Fruit fly (Drosophila melanogaster) whole organism, embryonic: ENCODE measurements around the gene CG15506.

Source experiments
- ATbp ChIP-seq: fragments of 200-800 bp; sonication (Bioruptor generic); optimal IDR thresholded peaks from 2 replicates; lab custom pipeline; 2017; ENCODE audit warnings: missing biosample characterization, mild to moderate bottlenecking, missing genetic modification characterization, missing genetic modification reagents
- Aef1 ChIP-seq: fragments of 200-800 bp; sonication (Bioruptor generic); IDR thresholded peaks from 3 replicates; pipeline ENCODE4 v1.3.6; 2022; ENCODE audit warnings: missing biosample characterization, missing genetic modification characterization
- Blimp-1 ChIP-seq: fragments of 200-800 bp; sonication (Bioruptor generic); optimal IDR thresholded peaks from 3 replicates; lab custom pipeline; 2018; ENCODE audit warnings: missing biosample characterization, missing genetic modification characterization, mild to moderate bottlenecking, moderate library complexity, missing genetic modification reagents
- CG11085 ChIP-seq: fragments of 200-800 bp; sonication (Bioruptor generic); IDR thresholded peaks from 2 replicates; pipeline ENCODE4 v1.3.6; 2022; ENCODE audit warnings: missing biosample characterization, missing genetic modification characterization
- CG11504 ChIP-seq: fragments of 200-800 bp; sonication (Bioruptor generic); optimal IDR thresholded peaks from 3 replicates; lab custom pipeline; 2019; ENCODE audit warnings: missing biosample characterization, mild to moderate bottlenecking, missing genetic modification characterization, moderate library complexity
- CG11695 ChIP-seq: fragments of 200-800 bp; sonication (Bioruptor generic); IDR thresholded peaks from 3 replicates; pipeline ENCODE4 v1.3.6; 2022; ENCODE audit warnings: missing biosample characterization, missing genetic modification characterization
- CG11696 ChIP-seq: fragments of 200-800 bp; sonication (Bioruptor generic); IDR thresholded peaks from 2 replicates; pipeline ENCODE4 v1.3.6; 2022; ENCODE audit warnings: missing biosample characterization, missing genetic modification characterization
- CG12236 ChIP-seq: fragments of 200-800 bp; sonication (Bioruptor generic); optimal IDR thresholded peaks from 2 replicates; lab custom pipeline; 2016; ENCODE audit warnings: missing biosample characterization, missing genetic modification characterization
- CG14014 ChIP-seq: fragments of 200-800 bp; sonication (Bioruptor generic); IDR thresholded peaks from 2 replicates; pipeline ENCODE4 v1.3.6; 2022; ENCODE audit warnings: missing biosample characterization, missing genetic modification characterization
- CG15601 ChIP-seq: fragments of 200-800 bp; sonication (Bioruptor generic); optimal IDR thresholded peaks from 3 replicates; lab custom pipeline; 2019; ENCODE audit warnings: missing biosample characterization, mild to moderate bottlenecking, missing genetic modification characterization, moderate library complexity
- CG16863 ChIP-seq: fragments of 200-800 bp; sonication (Bioruptor generic); optimal IDR thresholded peaks from 3 replicates; lab custom pipeline; 2016; ENCODE audit warnings: missing biosample characterization, missing genetic modification characterization
- CG17328 ChIP-seq: fragments of 200-800 bp; sonication (Bioruptor generic); IDR thresholded peaks from 2 replicates; pipeline ENCODE4 v1.3.6; 2022; ENCODE audit warnings: missing biosample characterization, missing genetic modification characterization
- CG17361 ChIP-seq: fragments of 200-800 bp; sonication (Bioruptor generic); IDR thresholded peaks from 3 replicates; pipeline ENCODE4 v1.3.6; 2022; ENCODE audit warnings: missing biosample characterization, missing genetic modification characterization
- CG17829 ChIP-seq: fragments of 200-800 bp; optimal IDR thresholded peaks from 2 replicates; lab custom pipeline; 2019; ENCODE audit warnings: missing biosample characterization, mild to moderate bottlenecking, missing genetic modification characterization, moderate library complexity
- CG17912 ChIP-seq: fragments of 200-800 bp; sonication (Bioruptor generic); optimal IDR thresholded peaks from 2 replicates; lab custom pipeline; 2018; ENCODE audit warnings: missing biosample characterization, mild to moderate bottlenecking, missing genetic modification characterization
- CG2712 ChIP-seq: fragments of 200-800 bp; optimal IDR thresholded peaks from 3 replicates; lab custom pipeline; 2019; ENCODE audit warnings: missing biosample characterization, mild to moderate bottlenecking, missing genetic modification characterization, moderate library complexity
- CG2875 ChIP-seq: fragments of 200-800 bp; sonication (Bioruptor generic); optimal IDR thresholded peaks from 2 replicates; lab custom pipeline; 2017; ENCODE audit warnings: missing biosample characterization, mild to moderate bottlenecking, missing genetic modification characterization, missing genetic modification reagents
- CG30403 ChIP-seq: fragments of 200-800 bp; sonication (Bioruptor generic); optimal IDR thresholded peaks from 3 replicates; lab custom pipeline; 2016; ENCODE audit warnings: missing biosample characterization, missing genetic modification characterization
- CG32772 ChIP-seq: fragments of 200-800 bp; sonication (Bioruptor generic); IDR thresholded peaks from 2 replicates; pipeline ENCODE4 v1.3.6; 2022; ENCODE audit warnings: missing biosample characterization, missing genetic modification characterization
- CG6272 ChIP-seq: fragments of 200-800 bp; sonication (Bioruptor generic); IDR thresholded peaks from 2 replicates; pipeline ENCODE4 v1.3.6; 2022; ENCODE audit warnings: missing biosample characterization, missing genetic modification characterization
- CG9727 ChIP-seq: fragments of 200-800 bp; sonication (Bioruptor generic); optimal IDR thresholded peaks from 3 replicates; lab custom pipeline; 2017; ENCODE audit warnings: missing biosample characterization, mild to moderate bottlenecking, missing genetic modification characterization
- Camta ChIP-seq: fragments of 200-800 bp; sonication (Bioruptor generic); optimal IDR thresholded peaks from 2 replicates; lab custom pipeline; 2016; ENCODE audit warnings: missing biosample characterization, missing genetic modification characterization
- Gsc ChIP-seq: fragments of 200-800 bp; sonication (Bioruptor generic); IDR thresholded peaks from 2 replicates; pipeline ENCODE4 v1.3.6; 2022; ENCODE audit warnings: missing biosample characterization, missing genetic modification characterization
- Hr78 ChIP-seq, 2 experiments: fragments of 200-800 bp in 1 of 2; fragments of >200 bp in 1 of 2; sonication (Bioruptor generic) in 1 of 2; optimal IDR thresholded peaks; 2 replicates each; lab custom pipeline; 2017 to 2019; ENCODE audit warnings: missing biosample characterization in 2 of 2, missing genetic modification characterization in 2 of 2, mild to moderate bottlenecking in 1 of 2, moderate library complexity in 1 of 2
- Med ChIP-seq: fragments of 200-800 bp; sonication (Bioruptor generic); peaks from one replicate; lab custom pipeline; 2016; ENCODE audit warnings: missing biosample characterization, missing genetic modification characterization, mild to moderate bottlenecking, inconsistent platforms, moderate library complexity
- Optix ChIP-seq: fragments of 200-800 bp; sonication (Bioruptor generic); IDR thresholded peaks from 3 replicates; pipeline ENCODE4 v1.3.6; 2022; ENCODE audit warnings: missing biosample characterization, missing genetic modification characterization
- Pdp1 ChIP-seq, 2 experiments: fragments of 200-800 bp; sonication (Bioruptor generic); optimal IDR thresholded peaks; 3 replicates each; lab custom pipeline; 2016; ENCODE audit warnings: missing biosample characterization in 2 of 2, missing genetic modification characterization in 2 of 2, mild to moderate bottlenecking in 1 of 2, moderate library complexity in 1 of 2
- Trl ChIP-seq, 3 experiments: fragments of >200 bp in 2 of 3; fragments of 200-800 bp in 1 of 3; sonication (Bioruptor generic) in 1 of 3; optimal IDR thresholded peaks; 2 replicates in 1 of 3; 3 replicates in 2 of 3; lab custom pipeline; 2016 to 2017; ENCODE audit warnings: missing biosample characterization in 1 of 3, missing genetic modification characterization in 1 of 3
- Xbp1 ChIP-seq: fragments of 200-800 bp; sonication (Bioruptor generic); optimal IDR thresholded peaks from 3 replicates; lab custom pipeline; 2016; ENCODE audit warnings: missing biosample characterization, mild to moderate bottlenecking, missing genetic modification characterization
- bab2 ChIP-seq: fragments of 200-800 bp; sonication (Bioruptor generic); optimal IDR thresholded peaks from 2 replicates; lab custom pipeline; 2016; ENCODE audit warnings: missing biosample characterization, missing genetic modification characterization
- br ChIP-seq: fragments of >200 bp; optimal IDR thresholded peaks from 2 replicates; lab custom pipeline; 2017
- crol ChIP-seq: fragments of 200-800 bp; sonication (Bioruptor generic); IDR thresholded peaks from 2 replicates; pipeline ENCODE4 v1.3.6; 2022; ENCODE audit warnings: missing biosample characterization, missing genetic modification characterization
- gcm ChIP-seq: fragments of 200-800 bp; sonication (Bioruptor generic); optimal IDR thresholded peaks from 2 replicates; lab custom pipeline; 2019; ENCODE audit warnings: missing biosample characterization, mild to moderate bottlenecking, missing genetic modification characterization, moderate library complexity
- h ChIP-seq: fragments of >200 bp; optimal IDR thresholded peaks from 2 replicates; lab custom pipeline; 2017
- jumu ChIP-seq: fragments of 200-800 bp; sonication (Bioruptor generic); optimal IDR thresholded peaks from 3 replicates; lab custom pipeline; 2016; ENCODE audit warnings: missing biosample characterization, missing genetic modification characterization
- org-1 ChIP-seq: fragments of 200-800 bp; sonication (Bioruptor generic); optimal IDR thresholded peaks from 2 replicates; lab custom pipeline; 2017; ENCODE audit warnings: missing biosample characterization, missing genetic modification characterization
- otp ChIP-seq: fragments of 200-800 bp; sonication (Bioruptor generic); IDR thresholded peaks from 3 replicates; pipeline ENCODE4, ENCODE4 v1.3.6; 2022; ENCODE audit warnings: missing biosample characterization, missing genetic modification characterization
- pb ChIP-seq: fragments of 200-800 bp; sonication (Bioruptor generic); optimal IDR thresholded peaks from 3 replicates; lab custom pipeline; 2016; ENCODE audit warnings: missing biosample characterization, missing genetic modification characterization
- peb ChIP-seq: fragments of 200-800 bp; sonication (Bioruptor generic); IDR thresholded peaks from 2 replicates; pipeline ENCODE4 v1.3.6; 2022; ENCODE audit warnings: missing biosample characterization, missing genetic modification characterization
- ranshi ChIP-seq: fragments of 200-800 bp; sonication (Bioruptor generic); IDR thresholded peaks from 2 replicates; pipeline ENCODE4 v1.3.6; 2022; ENCODE audit warnings: missing biosample characterization, missing genetic modification characterization
- sens ChIP-seq: fragments of 200-800 bp; sonication (Bioruptor generic); peaks from one replicate; lab custom pipeline; 2016; ENCODE audit warnings: missing biosample characterization, missing genetic modification characterization
- sens-2 ChIP-seq: fragments of 200-800 bp; sonication (Bioruptor generic); IDR thresholded peaks from 2 replicates; pipeline ENCODE4 v1.3.6; 2022; ENCODE audit warnings: missing biosample characterization, missing genetic modification characterization
- so ChIP-seq: fragments of 200-800 bp; sonication (Bioruptor generic); IDR thresholded peaks from 3 replicates; pipeline ENCODE4 v1.3.6; 2022; ENCODE audit warnings: missing biosample characterization, missing genetic modification characterization
- stc ChIP-seq: fragments of 200-800 bp; sonication (Bioruptor generic); IDR thresholded peaks from 2 replicates; pipeline ENCODE4 v1.3.6; 2022; ENCODE audit warnings: missing biosample characterization, missing genetic modification characterization
- tio ChIP-seq: fragments of 200-800 bp; sonication (Bioruptor generic); optimal IDR thresholded peaks from 2 replicates; lab custom pipeline; 2017; ENCODE audit warnings: missing biosample characterization, missing genetic modification characterization, inconsistent platforms
- twi ChIP-seq: fragments of 200-800 bp; optimal IDR thresholded peaks from 2 replicates; lab custom pipeline; 2019; ENCODE audit warnings: missing biosample characterization, mild to moderate bottlenecking, missing genetic modification characterization, moderate library complexity
- tx ChIP-seq: fragments of 200-800 bp; sonication (Bioruptor generic); optimal IDR thresholded peaks from 2 replicates; lab custom pipeline; 2016; ENCODE audit warnings: missing biosample characterization, missing genetic modification characterization
- unpg ChIP-seq: fragments of 200-800 bp; sonication (Bioruptor generic); optimal IDR thresholded peaks from 3 replicates; lab custom pipeline; 2018; ENCODE audit warnings: missing biosample characterization, mild to moderate bottlenecking, missing genetic modification characterization, moderate library complexity
- usp ChIP-seq: fragments of >200 bp; optimal IDR thresholded peaks from 2 replicates; lab custom pipeline; 2017; ENCODE audit warnings: missing biosample characterization, missing genetic modification characterization
- vvl ChIP-seq: fragments of 200-800 bp; sonication (Bioruptor generic); IDR thresholded peaks from 2 replicates; pipeline ENCODE4 v1.3.6; 2022; ENCODE audit warnings: missing biosample characterization, missing genetic modification characterization
- wor ChIP-seq: fragments of 200-800 bp; sonication (Bioruptor generic); IDR thresholded peaks from 2 replicates; pipeline ENCODE4 v1.3.6; 2022; ENCODE audit warnings: missing biosample characterization, missing genetic modification characterization
- zf30C ChIP-seq: fragments of 200-800 bp; sonication (Bioruptor generic); optimal IDR thresholded peaks from 3 replicates; lab custom pipeline; 2018; ENCODE audit warnings: missing biosample characterization, mild to moderate bottlenecking, missing genetic modification characterization

Gene CG15506

DNA sequence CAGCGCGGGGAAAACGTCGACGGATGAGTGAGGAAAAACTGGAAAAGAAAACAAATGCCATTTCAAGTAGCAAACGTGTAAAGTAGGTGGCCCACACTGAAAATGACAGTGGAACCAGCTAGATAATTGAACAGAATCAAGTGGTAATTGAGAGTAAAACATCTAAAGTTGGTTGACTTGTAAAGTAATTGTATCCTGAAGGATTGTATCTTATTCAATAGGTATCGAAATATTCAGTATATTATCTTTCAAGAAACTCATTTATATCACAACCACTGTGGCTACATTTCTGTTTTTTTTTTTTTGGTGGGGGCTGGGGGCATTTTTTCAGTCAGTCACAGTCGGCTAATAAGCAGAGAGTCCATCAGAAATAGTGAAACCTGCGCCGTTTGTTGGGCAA lies 19.2 kb upstream of the CG15506 start (continued):
- TF ChIP-seq bab2 (GFP tag; lab: Kevin White, UChicago) (peak; percentile 37), Pdp1 (GFP tag; optimal IDR thresholded peaks at IDR 0.05; lab: Kevin White, UChicago) (peak in 1 of 2 experiments; percentile 44), sens-2 (GFP tag; lab: Robert Waterston, UW) (peak; percentile 62; the same call in 1 of the 2 replicates), tx (GFP tag; lab: Kevin White, UChicago) (no peak), zf30C (GFP tag; lab: Kevin White, UChicago) (no peak), jumu (peak; percentile 46), CG11696 (GFP tag; lab: Robert Waterston, UW) (0 out of 2 replicates have a peak, but pooled peaks have one; percentile 36), stc (GFP tag; lab: Robert Waterston, UW) (peak; percentile 77), CG9727 (GFP tag; lab: Kevin White, UChicago) (peak; percentile 25), vvl (GFP tag; lab: Robert Waterston, UW) (peak; percentile 86), h (lab: Kevin White, UChicago) (no peak), sens (peak; percentile 83), Gsc (GFP tag; lab: Robert Waterston, UW) (peak; percentile 27; the same call in 1 of the 2 replicates), Camta (GFP tag; lab: Kevin White, UChicago) (peak; percentile 46), CG15601 (tag; lab: Kevin White, UChicago) (no peak), CG30403 (GFP tag; lab: Kevin White, UChicago) (peak; percentile 38), ATbp (GFP tag; lab: Kevin White, UChicago) (peak; percentile 57), br (lab: Kevin White, UChicago) (no peak), gcm (GFP tag; lab: Kevin White, UChicago) (peak; percentile 4), CG2875 (GFP tag; lab: Kevin White, UChicago) (peak; percentile 28), peb (GFP tag; lab: Robert Waterston, UW) (peak; percentile 51), CG17829 (tag; lab: Kevin White, UChicago) (peak; percentile 59), Aef1 (peak; percentile 32; the same call in 1 of the 3 replicates), Blimp-1 (GFP tag; lab: Kevin White, UChicago) (peak; percentile 22), CG32772 (GFP tag; lab: Robert Waterston, UW) (peak; percentile 70), unpg (peak; percentile 67), CG12236 (GFP tag; lab: Kevin White, UChicago) (no peak), Hr78 (GFP tag; optimal IDR thresholded peaks at IDR 0.05; lab: Kevin White, UChicago) (peak in 1 of 2 experiments; percentile 41), Med (GFP tag; lab: Kevin White, UChicago) (peak; percentile 78), ranshi (GFP tag; lab: Robert Waterston, UW) (peak; percentile 39; the same call in 1 of the 2 replicates), tio (GFP tag; lab: Kevin White, UChicago) (no peak), twi (tag; lab: Kevin White, UChicago) (no peak), CG14014 (GFP tag; lab: Robert Waterston, UW) (no peak), CG6272 (GFP tag; lab: Robert Waterston, UW) (peak; percentile 39; the same call in 1 of the 2 replicates), CG17361 (peak; percentile 66), Xbp1 (peak; percentile 0), Trl (optimal IDR thresholded peaks at IDR 0.05; lab: Kevin White, UChicago) (no peak), Trl (GFP tag; optimal IDR thresholded peaks at IDR 0.05; lab: Kevin White, UChicago) (peak; percentile 51), CG2712 (peak; percentile 78), CG17328 (GFP tag; lab: Robert Waterston, UW) (peak; percentile 53), CG17912 (GFP tag; lab: Kevin White, UChicago) (no peak), org-1 (peak; percentile 3), CG11504 (tag; lab: Kevin White, UChicago) (peak; percentile 40), pb (GFP tag; lab: Kevin White, UChicago) (peak; percentile 1), CG11085 (GFP tag; lab: Robert Waterston, UW) (no peak), CG11695 (GFP tag; lab: Robert Waterston, UW) (peak; percentile 61; the same call in 2 of the 3 replicates), crol (GFP tag; lab: Robert Waterston, UW) (no peak), wor (GFP tag; lab: Robert Waterston, UW) (0 out of 2 replicates have a peak, but pooled peaks have one; percentile 20), Optix (GFP tag; lab: Robert Waterston, UW) (peak; percentile 27; the same call in 1 of the 3 replicates), usp (no peak), so (GFP tag; lab: Robert Waterston, UW) (peak; percentile 26; the same call in 1 of the 3 replicates), otp (GFP tag; lab: Robert Waterston, UW) (peak; percentile 64; the same call in 1 of the 3 replicates), CG16863 (GFP tag; lab: Kevin White, UChicago) (peak; percentile 2)
